Worm (Caenorhabditis elegans) whole organism, L4/young adult: ENCODE data around the gene cyn-10.

Source experiments
- dao-5 ChIP-seq: sonication (generic microtip); optimal IDR thresholded peaks from 2 replicates; lab custom pipeline; 2016; ENCODE audit warnings: missing genotype, missing genetic modification characterization, moderate library complexity, missing compliant biosample characterization
- him-1 ChIP-seq: sonication (generic microtip); optimal IDR thresholded peaks from 2 replicates; lab custom pipeline; 2016; ENCODE audit warnings: missing genotype, missing genetic modification reagents, missing genetic modification characterization, missing compliant biosample characterization

- TF ChIP-seq dao-5 (tag; lab: Kevin White, UChicago), result no peak
- no peak for TF ChIP-seq him-1 (tag; lab: Kevin White, UChicago)
These were observed 15.7 kb downstream of the cyn-10 start, which contains the start of gene C44B7.11 for ce11 chrII:6897507-6897906.
